Worm (Caenorhabditis elegans) whole organism, young adult: ENCODE results near the gene F54D5.2.

ENCODE experiments used
- C17E4.6 ChIP-seq: fragments of 200-800 bp; sonication (Bioruptor generic); IDR thresholded peaks from 2 replicates; pipeline ENCODE4 v1.3.6; 2022; ENCODE audit warnings: missing genetic modification reagents, missing genetic modification characterization, missing compliant biosample characterization
- F22D6.2 ChIP-seq: sonication (generic microtip); optimal IDR thresholded peaks from 2 replicates; lab custom pipeline; 2016; ENCODE audit warnings: mild to moderate bottlenecking, missing genetic modification characterization, missing compliant biosample characterization
- F37B4.10 ChIP-seq: fragments of 200-800 bp; sonication (Bioruptor generic); IDR thresholded peaks from 2 replicates; pipeline ENCODE4 v1.3.6; 2022; ENCODE audit warnings: missing genetic modification characterization, missing compliant biosample characterization
- F39B2.1 ChIP-seq: fragments of 200-800 bp; sonication (Bioruptor generic); IDR thresholded peaks from 2 replicates; pipeline ENCODE4 v1.3.6; 2022; ENCODE audit warnings: missing genetic modification reagents, missing genetic modification characterization, missing compliant biosample characterization
- F49E8.2 ChIP-seq: sonication (generic microtip); optimal IDR thresholded peaks from 3 replicates; lab custom pipeline; 2017; ENCODE audit warnings: missing genetic modification characterization, mild to moderate bottlenecking, missing compliant biosample characterization, antibody characterized with exemption, moderate library complexity; ENCODE audit not compliant: insufficient read depth
- K11D2.4 ChIP-seq: fragments of 200-800 bp; sonication (Bioruptor generic); IDR thresholded peaks from 2 replicates; pipeline ENCODE4 v1.3.6; 2022; ENCODE audit warnings: missing genetic modification reagents, missing genetic modification characterization, missing compliant biosample characterization
- K12H6.12 ChIP-seq: fragments of 200-800 bp; sonication (Bioruptor generic); optimal IDR thresholded peaks from 2 replicates; lab custom pipeline; 2018; ENCODE audit warnings: mild to moderate bottlenecking, missing genetic modification characterization, missing compliant biosample characterization
- T07F8.4 ChIP-seq: sonication (generic microtip); optimal IDR thresholded peaks from 2 replicates; lab custom pipeline; 2016; ENCODE audit warnings: mild to moderate bottlenecking, missing genetic modification characterization, moderate library complexity, missing compliant biosample characterization
- Y53F4B.3 ChIP-seq: fragments of 200-800 bp; sonication (Bioruptor generic); IDR thresholded peaks from 2 replicates; pipeline ENCODE4 v1.3.6; 2022; ENCODE audit warnings: missing genetic modification reagents, missing genetic modification characterization, missing compliant biosample characterization
- Y56A3A.18 ChIP-seq: fragments of 200-800 bp; sonication (Bioruptor generic); IDR thresholded peaks from 2 replicates; pipeline ENCODE4 v1.3.6; 2022; ENCODE audit warnings: missing genetic modification reagents, missing genetic modification characterization, missing compliant biosample characterization
- Y67H2A.10 ChIP-seq: fragments of 200-800 bp; sonication (Bioruptor generic); conservative IDR thresholded peaks from 2 replicates; pipeline ENCODE4 v1.3.6; 2022; ENCODE audit warnings: missing genetic modification reagents, missing genetic modification characterization, missing compliant biosample characterization
- Y79H2A.3 ChIP-seq: fragments of 200-800 bp; sonication (Bioruptor generic); conservative IDR thresholded peaks from 2 replicates; pipeline ENCODE4 v1.3.6; 2022; ENCODE audit warnings: missing genetic modification reagents, missing genetic modification characterization, missing compliant biosample characterization
- Y95B8A.8 ChIP-seq: fragments of 200-800 bp; sonication (Bioruptor generic); IDR thresholded peaks from 2 replicates; pipeline ENCODE4 v1.3.6; 2022; ENCODE audit warnings: missing genetic modification reagents, missing genetic modification characterization, missing compliant biosample characterization
- ZK185.1 ChIP-seq: sonication (generic microtip); optimal IDR thresholded peaks from 2 replicates; lab custom pipeline; 2016; ENCODE audit warnings: mild to moderate bottlenecking, missing genetic modification characterization, missing compliant biosample characterization; ENCODE audit not compliant: poor library complexity, severe bottlenecking
- aptf-2 ChIP-seq: fragments of 200-800 bp; sonication (Bioruptor generic); conservative IDR thresholded peaks from 2 replicates; pipeline ENCODE4 v1.3.6; 2022; ENCODE audit warnings: missing genetic modification reagents, missing genetic modification characterization, missing compliant biosample characterization
- atf-7 ChIP-seq: sonication (generic microtip); optimal IDR thresholded peaks from 2 replicates; lab custom pipeline; 2017; ENCODE audit warnings: mild to moderate bottlenecking, missing genetic modification characterization, missing compliant biosample characterization
- athp-1 ChIP-seq: sonication (generic microtip); optimal IDR thresholded peaks from 2 replicates; lab custom pipeline; 2017; ENCODE audit warnings: mild to moderate bottlenecking, missing genetic modification characterization, missing compliant biosample characterization
- bed-2 ChIP-seq: fragments of 200-800 bp; sonication (Bioruptor generic); IDR thresholded peaks from 2 replicates; pipeline ENCODE4 v1.3.6; 2022; ENCODE audit warnings: missing genetic modification reagents, missing genetic modification characterization, missing compliant biosample characterization
- ccch-3 ChIP-seq: fragments of 200-800 bp; sonication (Bioruptor generic); optimal IDR thresholded peaks from 2 replicates; lab custom pipeline; 2018; ENCODE audit warnings: mild to moderate bottlenecking, missing genetic modification characterization, missing compliant biosample characterization
- ceh-100 ChIP-seq: fragments of 200-800 bp; sonication (Bioruptor generic); IDR thresholded peaks from 2 replicates; pipeline ENCODE4 v1.3.6; 2022; ENCODE audit warnings: missing genetic modification reagents, missing genetic modification characterization, missing compliant biosample characterization
- ceh-27 ChIP-seq: fragments of 200-800 bp; sonication (Bioruptor generic); optimal IDR thresholded peaks from 2 replicates; lab custom pipeline; 2018; ENCODE audit warnings: mild to moderate bottlenecking, missing genetic modification characterization, moderate library complexity, missing compliant biosample characterization
- ceh-40 ChIP-seq: fragments of 200-800 bp; sonication (Bioruptor generic); IDR thresholded peaks from 2 replicates; pipeline ENCODE4 v1.3.6; 2022; ENCODE audit warnings: missing genetic modification characterization, missing compliant biosample characterization
- ceh-91 ChIP-seq: fragments of 200-800 bp; sonication (Bioruptor generic); IDR thresholded peaks from 2 replicates; pipeline ENCODE4 v1.3.6; 2022; ENCODE audit warnings: missing genetic modification reagents, missing genetic modification characterization, missing compliant biosample characterization
- dox-1 ChIP-seq: fragments of 200-800 bp; sonication (Bioruptor generic); IDR thresholded peaks from 2 replicates; pipeline ENCODE4 v1.3.6; 2022; ENCODE audit warnings: missing genetic modification reagents, missing genetic modification characterization, missing compliant biosample characterization
- efl-1 ChIP-seq: fragments of 150-350 bp; optimal IDR thresholded peaks from 2 replicates; lab custom pipeline; 2014; ENCODE audit warnings: missing biosample characterization, missing genetic modification reagents, missing genetic modification characterization
- ekl-4 ChIP-seq: fragments of 200-800 bp; sonication (Bioruptor generic); IDR thresholded peaks from 2 replicates; pipeline ENCODE4 v1.3.6; 2022; ENCODE audit warnings: missing genetic modification reagents, missing genetic modification characterization, missing compliant biosample characterization
- gei-17 ChIP-seq: fragments of 200-800 bp; sonication (Bioruptor generic); optimal IDR thresholded peaks from 2 replicates; lab custom pipeline; 2018; ENCODE audit warnings: mild to moderate bottlenecking, missing genetic modification characterization, missing compliant biosample characterization
- hrde-1 ChIP-seq: sonication (generic microtip); optimal IDR thresholded peaks from 2 replicates; lab custom pipeline; 2016; ENCODE audit warnings: missing genetic modification characterization, mild to moderate bottlenecking, missing compliant biosample characterization, moderate library complexity, missing genotype, missing genetic modification reagents, borderline replicate concordance
- let-607 ChIP-seq, 2 experiments: fragments of 200-800 bp in 1 of 2; sonication (Bioruptor generic) in 1 of 2; sonication (generic microtip) in 1 of 2; optimal IDR thresholded peaks; 2 replicates each; lab custom pipeline; 2016 to 2018; ENCODE audit warnings: mild to moderate bottlenecking in 2 of 2, missing compliant biosample characterization in 2 of 2, missing genetic modification characterization in 2 of 2, moderate library complexity in 2 of 2, missing genotype in 1 of 2
- lin-26 ChIP-seq: fragments of 200-800 bp; sonication (Bioruptor generic); IDR thresholded peaks from 2 replicates; pipeline ENCODE4 v1.3.6; 2022; ENCODE audit warnings: missing genetic modification reagents, missing genetic modification characterization, missing compliant biosample characterization
- lin-35 ChIP-seq, 3 experiments: fragments of 150-350 bp in 2 of 3; sonication (generic microtip) in 1 of 3; optimal IDR thresholded peaks; 2 replicates each; lab custom pipeline; 2014 to 2018; ENCODE audit warnings: missing biosample characterization in 3 of 3, missing genetic modification characterization in 3 of 3, missing genetic modification reagents in 3 of 3
- madf-10 ChIP-seq: sonication (generic microtip); optimal IDR thresholded peaks from 2 replicates; lab custom pipeline; 2016; ENCODE audit warnings: mild to moderate bottlenecking, missing genetic modification characterization, missing compliant biosample characterization
- madf-3 ChIP-seq: fragments of 200-800 bp; sonication (Bioruptor generic); IDR thresholded peaks from 2 replicates; pipeline ENCODE4 v1.3.6; 2022; ENCODE audit warnings: missing genetic modification reagents, missing genetic modification characterization, missing compliant biosample characterization
- mcd-1 ChIP-seq: fragments of 200-800 bp; sonication (Bioruptor generic); IDR thresholded peaks from 2 replicates; pipeline ENCODE4 v1.3.6; 2022; ENCODE audit warnings: missing genetic modification reagents, missing genetic modification characterization, missing compliant biosample characterization
- rcor-1 ChIP-seq: fragments of 200-800 bp; sonication (Bioruptor generic); IDR thresholded peaks from 2 replicates; pipeline ENCODE4 v1.3.6; 2022; ENCODE audit warnings: missing genetic modification reagents, missing genetic modification characterization, missing compliant biosample characterization
- rec-8 ChIP-seq, 2 experiments: sonication (generic microtip); optimal IDR thresholded peaks; 2 replicates each; lab custom pipeline; 2016; ENCODE audit warnings: mild to moderate bottlenecking in 2 of 2, missing genetic modification characterization in 2 of 2, missing genetic modification reagents in 2 of 2, missing genotype in 2 of 2, missing biosample characterization in 1 of 2, missing compliant biosample characterization in 1 of 2, moderate library complexity in 1 of 2
- snpc-3.4 ChIP-seq: sonication (generic microtip); optimal IDR thresholded peaks from 2 replicates; lab custom pipeline; 2017; ENCODE audit warnings: missing genetic modification characterization, mild to moderate bottlenecking, missing compliant biosample characterization, antibody characterized with exemption, moderate library complexity, missing genotype, missing genetic modification reagents
- tbp1 ChIP-seq: fragments of 200-800 bp; sonication (Bioruptor generic); optimal IDR thresholded peaks from 2 replicates; lab custom pipeline; 2018; ENCODE audit warnings: mild to moderate bottlenecking, missing genetic modification characterization, missing compliant biosample characterization
- tlf-1 ChIP-seq: fragments of 200-800 bp; sonication (Bioruptor generic); optimal IDR thresholded peaks from 2 replicates; lab custom pipeline; 2018; ENCODE audit warnings: mild to moderate bottlenecking, missing genetic modification characterization, missing compliant biosample characterization
- unc-130 ChIP-seq: sonication (generic microtip); optimal IDR thresholded peaks from 2 replicates; lab custom pipeline; 2016; ENCODE audit warnings: missing genetic modification reagents, missing genetic modification characterization, missing compliant biosample characterization
- xnd-1 ChIP-seq: sonication (generic microtip); optimal IDR thresholded peaks from 2 replicates; lab custom pipeline; 2016; ENCODE audit warnings: missing genotype, missing genetic modification reagents, missing genetic modification characterization, missing compliant biosample characterization
- ztf-26 ChIP-seq: sonication (generic microtip); optimal IDR thresholded peaks from 2 replicates; lab custom pipeline; 2017; ENCODE audit warnings: missing genetic modification characterization, missing compliant biosample characterization

F54D5.2 gene

DNA sequence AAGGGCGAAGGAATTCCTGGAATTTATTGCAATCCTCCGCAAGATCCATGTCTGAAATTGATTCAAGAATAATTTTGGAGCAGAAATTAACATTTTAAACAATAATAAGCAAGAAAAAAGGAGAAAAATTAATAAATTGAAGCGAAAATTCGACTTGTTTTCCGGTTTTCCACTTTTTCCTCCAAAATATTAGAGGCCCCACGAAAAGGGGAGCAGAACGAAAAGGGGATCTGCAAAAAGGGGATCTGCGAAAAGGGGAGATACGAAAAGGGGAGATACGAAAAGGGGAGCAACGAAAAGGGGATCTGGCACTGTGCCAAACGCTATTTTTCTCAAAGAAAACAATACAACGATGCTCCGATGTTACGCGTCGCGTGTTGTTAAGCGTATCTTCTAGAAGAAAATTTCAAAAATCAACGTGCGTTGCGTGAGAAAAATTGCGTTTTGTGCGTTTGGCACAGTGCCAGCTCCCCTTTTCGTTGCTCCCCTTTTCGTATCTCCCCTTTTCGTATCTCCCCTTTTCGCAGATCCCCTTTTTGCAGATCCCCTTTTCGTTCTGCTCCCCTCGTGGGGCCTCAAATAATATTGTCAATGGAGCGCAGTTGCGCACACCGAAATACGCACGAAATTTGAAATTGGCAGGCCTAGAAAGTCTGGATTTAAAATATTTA, 38.4 kb upstream of the F54D5.2 start, which contains the start of gene Y62F5A.12 (continued):
- peak; percentile 1 for TF ChIP-seq hrde-1 (tag; lab: Kevin White, UChicago)
- peak; percentile 1 for TF ChIP-seq gei-17 (GFP tag; lab: Kevin White, UChicago)
- peak in 1 of 2 experiments; percentile 58 for TF ChIP-seq let-607 (tag; optimal IDR thresholded peaks at IDR 0.05; lab: Kevin White, UChicago)
- TF ChIP-seq rcor-1 (GFP tag; lab: Robert Waterston, UW): peak; percentile 94
- peak; percentile 95 for TF ChIP-seq K11D2.4 (GFP tag; lab: Robert Waterston, UW)
- peak; percentile 87 for TF ChIP-seq K12H6.12 (tag; lab: Kevin White, UChicago)
- peak; percentile 98 for TF ChIP-seq bed-2 (GFP tag; lab: Robert Waterston, UW)
- TF ChIP-seq Y56A3A.18 (GFP tag; lab: Robert Waterston, UW): 0 out of 2 replicates have a peak, but pooled peaks have one; percentile 67
- peak; percentile 55 for TF ChIP-seq F49E8.2 (tag; lab: Kevin White, UChicago)
- peak; percentile 96 for TF ChIP-seq aptf-2
- TF ChIP-seq lin-26 (GFP tag; lab: Robert Waterston, UW): peak; percentile 90
- peak; percentile 67 for TF ChIP-seq C17E4.6
- TF ChIP-seq ceh-91 (GFP tag; lab: Robert Waterston, UW): peak; percentile 97
- peak; percentile 93 for TF ChIP-seq Y67H2A.10 (GFP tag; lab: Robert Waterston, UW)
- peak; percentile 52 for TF ChIP-seq efl-1 (GFP tag; lab: Kevin White, UChicago)
- peak; percentile 99 for TF ChIP-seq ceh-100 (GFP tag; lab: Robert Waterston, UW)
- peak; percentile 88 for TF ChIP-seq athp-1 (tag; lab: Kevin White, UChicago)
- TF ChIP-seq Y95B8A.8 (GFP tag; lab: Robert Waterston, UW): peak; percentile 94
- peak; percentile 95 for TF ChIP-seq F37B4.10
- TF ChIP-seq lin-35 (GFP tag; optimal IDR thresholded peaks at IDR 0.05; lab: Kevin White, UChicago): peak in 1 of 3 experiments; percentile 84
- peak; percentile 93 for TF ChIP-seq Y53F4B.3 (GFP tag; lab: Robert Waterston, UW)
- peak; percentile 31 for TF ChIP-seq ccch-3 (GFP tag; lab: Kevin White, UChicago)
- TF ChIP-seq madf-3 (GFP tag; lab: Robert Waterston, UW): peak; percentile 93
- peak; percentile 99 for TF ChIP-seq mcd-1 (GFP tag; lab: Robert Waterston, UW)
- TF ChIP-seq unc-130: peak; percentile 88
- TF ChIP-seq T07F8.4 (tag; lab: Kevin White, UChicago): peak; percentile 86
- TF ChIP-seq snpc-3.4 (tag; lab: Kevin White, UChicago): peak; percentile 58
- peak; percentile 68 for TF ChIP-seq ztf-26 (tag; lab: Kevin White, UChicago)
- TF ChIP-seq ceh-40 (GFP tag; lab: Robert Waterston, UW): peak; percentile 89
- peak; percentile 93 for TF ChIP-seq ceh-27 (GFP tag; lab: Kevin White, UChicago)
- TF ChIP-seq rec-8 (tag; optimal IDR thresholded peaks at IDR 0.05; lab: Kevin White, UChicago): peak; percentile 31 to 51
- TF ChIP-seq F22D6.2: peak; percentile 54
- TF ChIP-seq tlf-1 (GFP tag; lab: Kevin White, UChicago): peak; percentile 68
- peak; percentile 89 for TF ChIP-seq Y79H2A.3 (GFP tag; lab: Robert Waterston, UW)
- peak; percentile 90 for TF ChIP-seq madf-10 (tag; lab: Kevin White, UChicago)
- peak; percentile 71 for TF ChIP-seq tbp1 (GFP tag; lab: Kevin White, UChicago)
- TF ChIP-seq dox-1 (GFP tag; lab: Robert Waterston, UW): peak; percentile 98
- TF ChIP-seq F39B2.1 (GFP tag; lab: Robert Waterston, UW): peak; percentile 34; the same call in 1 of the 2 replicates
- TF ChIP-seq ekl-4 (GFP tag; lab: Robert Waterston, UW): peak; percentile 94
- peak; percentile 53 for TF ChIP-seq xnd-1
- peak; percentile 38 for TF ChIP-seq atf-7 (tag; lab: Kevin White, UChicago)
- peak; percentile 71 for TF ChIP-seq ZK185.1 (tag; lab: Kevin White, UChicago)
